Fruit fly (Drosophila melanogaster): ENCODE measurements around the gene CG7382.
A peak's percentile ranks its signal among the peaks of the same experiment; 100 is the strongest.

CG7382 gene

dm6 chr2L:5537063-5537462, 17.4 kb upstream of the CG7382 start:
- TF ChIP-seq fd59A (GFP tag; optimal IDR thresholded peaks at IDR 0.05) (no peak), Sox14 (GFP tag; optimal IDR thresholded peaks at IDR 0.05) (no peak), CG3919 (GFP tag; optimal IDR thresholded peaks at IDR 0.05) (no peak), CG10669 (GFP tag; optimal IDR thresholded peaks at IDR 0.05) (no peak)

DNA sequence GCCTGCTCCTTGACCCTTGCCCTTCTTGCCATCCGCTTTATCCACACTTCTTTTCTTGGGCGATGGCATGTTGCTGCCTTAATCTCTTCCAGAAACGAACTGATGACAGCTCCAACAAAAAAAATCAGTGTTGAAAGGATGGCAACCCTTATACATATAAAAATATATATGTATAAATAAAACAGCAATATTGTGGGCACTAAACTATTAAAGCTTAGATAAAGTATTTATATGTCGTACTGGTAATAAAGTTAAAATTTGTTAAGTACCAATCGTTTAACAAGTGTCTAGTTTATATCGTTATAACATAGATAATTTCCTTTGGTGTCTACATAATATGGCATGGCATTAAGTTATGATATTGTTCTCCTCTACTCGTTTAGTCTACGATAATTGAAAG, 17.0 kb upstream of the CG7382 start, which contains the start of gene tomb:
tomb (minus strand) TSS at position 101 of the 400 bp plus-strand sequence.
- TF ChIP-seq CG8119 (GFP tag; IDR thresholded peaks at IDR 0.05) (no peak), fkh (GFP tag; optimal IDR thresholded peaks at IDR 0.05) (no peak), CG6163 (GFP tag; IDR thresholded peaks at IDR 0.05) (no peak), fd59A (GFP tag; optimal IDR thresholded peaks at IDR 0.05) (no peak), Hr38 (GFP tag; optimal IDR thresholded peaks at IDR 0.05) (no peak), Hr39 (GFP tag; optimal IDR thresholded peaks at IDR 0.05) (no peak), CG9139 (GFP tag; optimal IDR thresholded peaks at IDR 0.05) (no peak), Sox14 (GFP tag; optimal IDR thresholded peaks at IDR 0.05) (no peak), eg (GFP tag; IDR thresholded peaks at IDR 0.05) (no peak), dac (GFP tag; optimal IDR thresholded peaks at IDR 0.05) (no peak), CG6792 (GFP tag; optimal IDR thresholded peaks at IDR 0.05) (no peak), ss (GFP tag; optimal IDR thresholded peaks at IDR 0.05) (no peak), Ets21C (GFP tag; optimal IDR thresholded peaks at IDR 0.05) (no peak), CG7368 (GFP tag; optimal IDR thresholded peaks at IDR 0.05) (no peak), lz (GFP tag; optimal IDR thresholded peaks at IDR 0.05) (no peak), CG32006 (GFP tag; optimal IDR thresholded peaks at IDR 0.05) (no peak), spab (GFP tag; optimal IDR thresholded peaks at IDR 0.05) (no peak), topi (GFP tag; optimal IDR thresholded peaks at IDR 0.05) (no peak), fd85E (GFP tag; optimal IDR thresholded peaks at IDR 0.05) (no peak)

dm6 chr2L:5532061-5532460, 12.4 kb upstream of the CG7382 start, which contains the start of gene Coq6:
Gene Coq6, minus strand, starts transcription at chr2L:5532223.
- no peak for TF ChIP-seq Met (GFP tag; optimal IDR thresholded peaks at IDR 0.05)
- TF ChIP-seq CG31627 (GFP tag; optimal IDR thresholded peaks at IDR 0.05) = no peak
- TF ChIP-seq Gug (GFP tag; IDR thresholded peaks at IDR 0.05) = no peak
- no peak for TF ChIP-seq CG34406 (GFP tag; optimal IDR thresholded peaks at IDR 0.05)
- no peak for TF ChIP-seq CG10631 (GFP tag; optimal IDR thresholded peaks at IDR 0.05)
- TF ChIP-seq CG11902 (GFP tag; optimal IDR thresholded peaks at IDR 0.05) = no peak
- TF ChIP-seq CG6163 (GFP tag; IDR thresholded peaks at IDR 0.05) = 0 out of 3 replicates have a peak, but pooled peaks have one; percentile 26
- no peak for TF ChIP-seq CG8119 (GFP tag; IDR thresholded peaks at IDR 0.05)

dm6 chr2L:5527861-5528260, 8.2 kb upstream of the CG7382 start, which contains the start of gene CG31915:
Gene CG31915, plus strand, starts transcription at chr2L:5528123.
- TF ChIP-seq ss (GFP tag; optimal IDR thresholded peaks at IDR 0.05) (no peak), CG1621 (tag; optimal IDR thresholded peaks at IDR 0.05) (peak; percentile 68)

DNA sequence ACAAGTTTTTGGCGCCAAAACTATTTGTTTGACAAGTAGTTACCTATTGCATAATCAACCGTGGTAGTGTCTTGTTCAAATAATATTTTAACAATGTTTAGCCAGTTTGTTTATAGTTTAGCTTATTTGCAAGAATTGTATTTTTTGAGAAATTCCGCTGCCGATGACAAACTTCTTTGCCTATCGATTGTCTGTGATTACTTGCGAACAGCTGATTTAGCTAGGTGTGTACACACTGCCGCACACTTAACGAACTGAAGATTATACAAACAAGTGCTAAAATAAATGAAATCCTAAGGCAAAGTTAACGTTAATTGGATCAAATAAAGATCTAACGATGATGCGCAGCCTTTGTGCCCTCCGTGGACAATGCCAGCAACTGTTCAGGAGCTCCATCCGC, 7.0 kb upstream of the CG7382 start, which contains the start of gene Cox11:
Cox11 (plus strand) TSS at position 220 of the 400 bp plus-strand sequence.
- TF ChIP-seq CG1621 (tag; optimal IDR thresholded peaks at IDR 0.05) (no peak), CG6163 (GFP tag; IDR thresholded peaks at IDR 0.05) (no peak), dac (GFP tag; optimal IDR thresholded peaks at IDR 0.05) (no peak), CG3919 (GFP tag; optimal IDR thresholded peaks at IDR 0.05) (no peak), achi (GFP tag; optimal IDR thresholded peaks at IDR 0.05) (no peak), CG6276 (GFP tag; optimal IDR thresholded peaks at IDR 0.05) (no peak), CG3032 (tag; optimal IDR thresholded peaks at IDR 0.05) (no peak), Ets21C (GFP tag; optimal IDR thresholded peaks at IDR 0.05) (no peak), CG31627 (GFP tag; optimal IDR thresholded peaks at IDR 0.05) (no peak), CG10631 (GFP tag; optimal IDR thresholded peaks at IDR 0.05) (no peak), CG6792 (GFP tag; optimal IDR thresholded peaks at IDR 0.05) (no peak), fkh (GFP tag; optimal IDR thresholded peaks at IDR 0.05) (no peak), Met (GFP tag; optimal IDR thresholded peaks at IDR 0.05) (no peak), Sox102F (GFP tag; optimal IDR thresholded peaks at IDR 0.05) (no peak), fd59A (GFP tag; optimal IDR thresholded peaks at IDR 0.05) (no peak), CG32006 (GFP tag; optimal IDR thresholded peaks at IDR 0.05) (no peak), Hr39 (GFP tag; optimal IDR thresholded peaks at IDR 0.05) (no peak), CG9139 (GFP tag; optimal IDR thresholded peaks at IDR 0.05) (no peak)
